Fruit fly (Drosophila melanogaster) whole organism, adult: ENCODE measurements around the gene Psn.

Source experiments
- CG11617 ChIP-seq: fragments of 200-800 bp; sonication (Bioruptor generic); optimal IDR thresholded peaks from 2 replicates; lab custom pipeline; 2017; ENCODE audit warnings: mild to moderate bottlenecking, missing biosample characterization, missing genetic modification reagents, missing genetic modification characterization
- CG12768 ChIP-seq: fragments of 200-800 bp; sonication (Bioruptor generic); optimal IDR thresholded peaks from 2 replicates; lab custom pipeline; 2017; ENCODE audit warnings: missing biosample characterization, missing genetic modification characterization, mild to moderate bottlenecking, moderate library complexity, missing genetic modification reagents
- CG14711 ChIP-seq: fragments of 200-800 bp; sonication (Bioruptor generic); optimal IDR thresholded peaks from 2 replicates; lab custom pipeline; 2018; ENCODE audit warnings: missing biosample characterization, mild to moderate bottlenecking, missing genetic modification characterization, moderate library complexity
- CG1620 ChIP-seq: fragments of 200-800 bp; sonication (Bioruptor generic); optimal IDR thresholded peaks from 2 replicates; lab custom pipeline; 2016; ENCODE audit warnings: missing biosample characterization, missing genetic modification characterization
- CG33017 ChIP-seq: fragments of 200-800 bp; sonication (Bioruptor generic); optimal IDR thresholded peaks from 2 replicates; lab custom pipeline; 2018; ENCODE audit warnings: missing biosample characterization, mild to moderate bottlenecking, missing genetic modification characterization, moderate library complexity
- CG5204 ChIP-seq: fragments of 200-800 bp; sonication (Bioruptor generic); optimal IDR thresholded peaks from 2 replicates; lab custom pipeline; 2016; ENCODE audit warnings: missing biosample characterization, missing genetic modification characterization
- CG7045 ChIP-seq: fragments of 200-800 bp; sonication (Bioruptor generic); optimal IDR thresholded peaks from 2 replicates; lab custom pipeline; 2017; ENCODE audit warnings: missing biosample characterization, mild to moderate bottlenecking, missing genetic modification characterization
- CG7101 ChIP-seq: fragments of 200-800 bp; sonication (Bioruptor generic); optimal IDR thresholded peaks from 2 replicates; lab custom pipeline; 2018; ENCODE audit warnings: missing biosample characterization, mild to moderate bottlenecking, missing genetic modification characterization, moderate library complexity
- Clk ChIP-seq: fragments of 200-800 bp; sonication (Bioruptor generic); optimal IDR thresholded peaks from 2 replicates; lab custom pipeline; 2017; ENCODE audit warnings: missing biosample characterization, missing genetic modification characterization
- Crg-1 ChIP-seq: fragments of 200-800 bp; sonication (Bioruptor generic); optimal IDR thresholded peaks from 2 replicates; lab custom pipeline; 2016; ENCODE audit warnings: missing biosample characterization, missing genetic modification characterization
- Hr96 ChIP-seq: fragments of 200-800 bp; sonication (Bioruptor generic); optimal IDR thresholded peaks from 2 replicates; lab custom pipeline; 2016; ENCODE audit warnings: missing biosample characterization, missing genetic modification characterization
- Mnt ChIP-seq: fragments of 200-800 bp; sonication (Bioruptor generic); optimal IDR thresholded peaks from 2 replicates; lab custom pipeline; 2016; ENCODE audit warnings: missing biosample characterization, mild to moderate bottlenecking, missing genetic modification characterization
- bab1 ChIP-seq: fragments of 200-800 bp; sonication (Bioruptor generic); optimal IDR thresholded peaks from 3 replicates; lab custom pipeline; 2019; ENCODE audit warnings: missing biosample characterization, mild to moderate bottlenecking, missing genetic modification characterization, moderate library complexity
- cic ChIP-seq: fragments of 200-800 bp; sonication (Bioruptor generic); optimal IDR thresholded peaks from 2 replicates; lab custom pipeline; 2017; ENCODE audit warnings: missing biosample characterization, mild to moderate bottlenecking, missing genetic modification characterization, moderate library complexity
- cnc ChIP-seq, 2 experiments: fragments of >200 bp; optimal IDR thresholded peaks; 2 replicates each; lab custom pipeline; 2017
- kay ChIP-seq: fragments of 200-800 bp; sonication (Bioruptor generic); peaks from one replicate; lab custom pipeline; 2016; ENCODE audit warnings: missing biosample characterization, missing genetic modification characterization, borderline replicate concordance
- ovo ChIP-seq: fragments of 200-800 bp; sonication (Bioruptor generic); optimal IDR thresholded peaks from 2 replicates; lab custom pipeline; 2016; ENCODE audit warnings: missing biosample characterization, missing genetic modification characterization
- pad ChIP-seq: fragments of 200-800 bp; sonication (Bioruptor generic); optimal IDR thresholded peaks from 3 replicates; lab custom pipeline; 2017; ENCODE audit warnings: missing biosample characterization, missing genetic modification characterization, mild to moderate bottlenecking, moderate library complexity, missing genetic modification reagents
- tj ChIP-seq: fragments of 200-800 bp; sonication (Bioruptor generic); optimal IDR thresholded peaks from 3 replicates; lab custom pipeline; 2017; ENCODE audit warnings: missing biosample characterization, mild to moderate bottlenecking, missing genetic modification characterization, moderate library complexity
- toe ChIP-seq: fragments of 200-800 bp; sonication (Bioruptor generic); optimal IDR thresholded peaks from 2 replicates; lab custom pipeline; 2016; ENCODE audit warnings: missing biosample characterization, missing genetic modification characterization

Gene Psn

dm6 chr3L:20471499-20472313 is 39.4 kb downstream of the Psn start:
- peak; percentile 46 for TF ChIP-seq toe
- TF ChIP-seq ovo (GFP tag; lab: Kevin White, UChicago) = peak; percentile 53
- TF ChIP-seq cic (GFP tag; lab: Kevin White, UChicago) = peak; percentile 71
- no peak for TF ChIP-seq cnc (optimal IDR thresholded peaks at IDR 0.05; lab: Kevin White, UChicago)
- TF ChIP-seq CG7045 (GFP tag; lab: Kevin White, UChicago) = no peak
- TF ChIP-seq Mnt (GFP tag; lab: Kevin White, UChicago) = peak; percentile 63
- TF ChIP-seq Hr96 (GFP tag; lab: Kevin White, UChicago) = peak; percentile 19
- TF ChIP-seq kay (GFP tag; lab: Kevin White, UChicago) = peak; percentile 50
- TF ChIP-seq CG5204 (GFP tag; lab: Kevin White, UChicago) = peak; percentile 17
- TF ChIP-seq Clk (GFP tag; lab: Kevin White, UChicago) = no peak
- peak; percentile 50 for TF ChIP-seq pad
- TF ChIP-seq tj (GFP tag; lab: Kevin White, UChicago) = no peak
- peak; percentile 84 for TF ChIP-seq CG33017 (tag; lab: Kevin White, UChicago)
- peak; percentile 76 for TF ChIP-seq CG7101
- TF ChIP-seq CG14711 = peak; percentile 62
- TF ChIP-seq CG12768 (GFP tag; lab: Kevin White, UChicago) = peak; percentile 32
- TF ChIP-seq Crg-1 (GFP tag; lab: Kevin White, UChicago) = peak; percentile 87
- TF ChIP-seq bab1 (GFP tag; lab: Kevin White, UChicago) = no peak
- TF ChIP-seq CG1620 (GFP tag; lab: Kevin White, UChicago) = peak; percentile 12
- TF ChIP-seq CG11617 (GFP tag; lab: Kevin White, UChicago) = peak; percentile 41

- no peak for TF ChIP-seq CG1620 (GFP tag; lab: Kevin White, UChicago)
- no peak for TF ChIP-seq CG7101
- TF ChIP-seq CG11617 (GFP tag; lab: Kevin White, UChicago) = no peak
- no peak for TF ChIP-seq pad
- TF ChIP-seq kay (GFP tag; lab: Kevin White, UChicago) = no peak
- no peak for TF ChIP-seq cic (GFP tag; lab: Kevin White, UChicago)
- TF ChIP-seq tj (GFP tag; lab: Kevin White, UChicago) = no peak
- TF ChIP-seq CG7045 (GFP tag; lab: Kevin White, UChicago) = no peak
- TF ChIP-seq CG14711 = no peak
Observed at dm6 chr3L:20472607-20473006, 40.3 kb downstream of the Psn start.

dm6 chr3L:20473021-20473799 is 40.9 kb downstream of the Psn start, which contains the start of the genes CG32428 and CG5969:
Gene CG32428 (minus strand): TSS chr3L:20473723.
Gene CG5969 (plus strand): TSS chr3L:20473783.
- TF ChIP-seq cnc (optimal IDR thresholded peaks at IDR 0.05; lab: Kevin White, UChicago) = no peak
- peak; percentile 74 for TF ChIP-seq CG33017 (tag; lab: Kevin White, UChicago)
- TF ChIP-seq CG11617 (GFP tag; lab: Kevin White, UChicago) = peak; percentile 40
- peak; percentile 82 for TF ChIP-seq tj (GFP tag; lab: Kevin White, UChicago)
- no peak for TF ChIP-seq kay (GFP tag; lab: Kevin White, UChicago)
- peak; percentile 8 for TF ChIP-seq toe
- TF ChIP-seq Hr96 (GFP tag; lab: Kevin White, UChicago) = no peak
- peak; percentile 74 for TF ChIP-seq CG7101
- TF ChIP-seq ovo (GFP tag; lab: Kevin White, UChicago) = no peak
- TF ChIP-seq CG5204 (GFP tag; lab: Kevin White, UChicago) = peak; percentile 11
- TF ChIP-seq CG1620 (GFP tag; lab: Kevin White, UChicago) = no peak
- TF ChIP-seq CG12768 (GFP tag; lab: Kevin White, UChicago) = peak; percentile 78
- no peak for TF ChIP-seq cic (GFP tag; lab: Kevin White, UChicago)
- peak; percentile 60 for TF ChIP-seq CG14711
- peak; percentile 47 for TF ChIP-seq pad
- TF ChIP-seq CG7045 (GFP tag; lab: Kevin White, UChicago) = peak; percentile 70
- TF ChIP-seq Crg-1 (GFP tag; lab: Kevin White, UChicago) = no peak
- TF ChIP-seq Mnt (GFP tag; lab: Kevin White, UChicago) = peak; percentile 60
- no peak for TF ChIP-seq Clk (GFP tag; lab: Kevin White, UChicago)

- TF ChIP-seq Clk (GFP tag; lab: Kevin White, UChicago) (no peak), Mnt (GFP tag; lab: Kevin White, UChicago) (peak; percentile 60), kay (GFP tag; lab: Kevin White, UChicago) (peak; percentile 90)
Observed at dm6 chr3L:20474197-20474788, 42.0 kb downstream of the Psn start, which contains the start of gene isoQC. Gene isoQC (plus strand): TSS chr3L:20474466.

dm6 chr3L:20474789-20475208 is 42.5 kb downstream of the Psn start:
- TF ChIP-seq toe (peak; percentile 91), CG7101 (peak; percentile 90), kay (GFP tag; lab: Kevin White, UChicago) (peak; percentile 85), Hr96 (GFP tag; lab: Kevin White, UChicago) (peak; percentile 61), CG5204 (GFP tag; lab: Kevin White, UChicago) (peak; percentile 78), tj (GFP tag; lab: Kevin White, UChicago) (peak; percentile 71), CG1620 (GFP tag; lab: Kevin White, UChicago) (peak; percentile 93), CG11617 (GFP tag; lab: Kevin White, UChicago) (peak; percentile 91), pad (peak; percentile 68), CG12768 (GFP tag; lab: Kevin White, UChicago) (peak; percentile 91), cic (GFP tag; lab: Kevin White, UChicago) (peak; percentile 80), CG14711 (peak; percentile 86), CG7045 (GFP tag; lab: Kevin White, UChicago) (peak; percentile 91), cnc (optimal IDR thresholded peaks at IDR 0.05; lab: Kevin White, UChicago) (no peak), ovo (GFP tag; lab: Kevin White, UChicago) (peak; percentile 68), CG33017 (tag; lab: Kevin White, UChicago) (peak; percentile 90), Clk (GFP tag; lab: Kevin White, UChicago) (peak; percentile 79), Mnt (GFP tag; lab: Kevin White, UChicago) (peak; percentile 68), bab1 (GFP tag; lab: Kevin White, UChicago) (peak; percentile 90), Crg-1 (GFP tag; lab: Kevin White, UChicago) (peak; percentile 90)
